Worm (Caenorhabditis elegans): Measurements from ENCODE around the gene dach-1.

DNA sequence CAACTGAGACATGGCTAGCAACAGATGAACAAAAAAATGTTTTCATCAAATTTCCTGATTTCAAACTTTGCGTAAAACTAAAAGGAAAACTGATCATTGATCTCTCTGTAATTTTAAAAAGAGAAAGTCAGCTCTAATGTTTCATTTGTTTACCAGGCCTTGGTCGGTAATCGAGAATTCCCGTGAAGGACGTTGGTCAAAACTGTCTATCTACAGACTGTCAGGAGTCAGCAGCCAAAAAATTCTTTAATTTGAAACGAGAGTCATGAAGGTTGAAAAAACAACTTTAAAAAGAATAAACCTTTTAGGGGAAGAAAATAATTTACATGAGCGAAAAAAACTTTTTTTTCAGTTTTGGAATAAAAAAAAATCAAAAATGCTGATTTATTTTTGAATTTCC lies 35.3 kb downstream of the dach-1 start:
- TF ChIP-seq unc-130 (tag; optimal IDR thresholded peaks at IDR 0.05) (no peak), mab-9 (GFP tag; IDR thresholded peaks at IDR 0.05) (no peak)
